Fruit fly (Drosophila melanogaster): ENCODE measurements around the gene CG3301.

DNA sequence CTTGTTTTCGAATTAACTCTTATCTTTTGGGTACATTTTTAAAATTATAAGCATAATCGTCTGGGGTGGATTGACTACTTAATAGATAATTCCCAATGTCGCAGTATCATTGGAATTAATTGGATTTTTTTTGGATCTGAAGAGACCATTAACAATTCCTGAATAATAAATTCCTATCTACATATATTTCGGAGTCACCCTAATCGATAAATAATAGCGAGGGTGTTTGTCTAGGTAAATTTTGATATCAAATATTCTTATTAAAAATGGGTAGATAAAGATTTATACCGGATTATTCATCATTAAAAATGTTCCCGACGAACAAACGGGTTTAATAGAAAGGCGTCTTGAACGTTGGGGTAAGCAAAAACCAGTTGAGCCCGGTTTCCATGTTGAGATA, 1.2 kb downstream of the CG3301 start:
- no peak for TF ChIP-seq CG11617 (GFP tag; optimal IDR thresholded peaks at IDR 0.05)
- TF ChIP-seq CG12768 (GFP tag; optimal IDR thresholded peaks at IDR 0.05) = no peak
- TF ChIP-seq CG14711 (tag; optimal IDR thresholded peaks at IDR 0.05) = no peak
- TF ChIP-seq kay (GFP tag; ENCODE audit: borderline replicate concordance) = peak; percentile 90
- TF ChIP-seq tj (GFP tag; optimal IDR thresholded peaks at IDR 0.05) = no peak
- TF ChIP-seq Mnt (GFP tag; optimal IDR thresholded peaks at IDR 0.05) = no peak
- TF ChIP-seq CG33017 (tag; optimal IDR thresholded peaks at IDR 0.05) = no peak
- TF ChIP-seq cnc (optimal IDR thresholded peaks at IDR 0.05) = no peak

All from whole organism, adult.